Worm (Caenorhabditis elegans) whole organism, young adult: ENCODE measurements around the gene T23E7.2.

Experiments used
- K12H6.12 ChIP-seq: fragments of 200-800 bp; sonication (Bioruptor generic); optimal IDR thresholded peaks from 2 replicates; lab custom pipeline; 2018; ENCODE audit warnings: mild to moderate bottlenecking, missing genetic modification characterization, missing compliant biosample characterization
- ceh-100 ChIP-seq: fragments of 200-800 bp; sonication (Bioruptor generic); IDR thresholded peaks from 2 replicates; pipeline ENCODE4 v1.3.6; 2022; ENCODE audit warnings: missing genetic modification reagents, missing genetic modification characterization, missing compliant biosample characterization
- efl-1 ChIP-seq: fragments of 150-350 bp; optimal IDR thresholded peaks from 2 replicates; lab custom pipeline; 2014; ENCODE audit warnings: missing biosample characterization, missing genetic modification reagents, missing genetic modification characterization
- hlh-12 ChIP-seq: sonication (generic microtip); optimal IDR thresholded peaks from 2 replicates; lab custom pipeline; 2016; ENCODE audit warnings: missing genetic modification characterization, missing compliant biosample characterization
- lin-35 ChIP-seq, 3 experiments: fragments of 150-350 bp in 2 of 3; sonication (generic microtip) in 1 of 3; optimal IDR thresholded peaks; 2 replicates each; lab custom pipeline; 2014 to 2018; ENCODE audit warnings: missing biosample characterization in 3 of 3, missing genetic modification characterization in 3 of 3, missing genetic modification reagents in 3 of 3
- madf-10 ChIP-seq: sonication (generic microtip); optimal IDR thresholded peaks from 2 replicates; lab custom pipeline; 2016; ENCODE audit warnings: mild to moderate bottlenecking, missing genetic modification characterization, missing compliant biosample characterization
- sea-2 ChIP-seq: fragments of 200-800 bp; sonication (Bioruptor generic); IDR thresholded peaks from 2 replicates; pipeline ENCODE4 v1.3.6; 2022; ENCODE audit warnings: missing genetic modification characterization, missing compliant biosample characterization
- tbx-9 ChIP-seq: sonication (generic microtip); optimal IDR thresholded peaks from 2 replicates; lab custom pipeline; 2016; ENCODE audit warnings: borderline replicate concordance, missing genetic modification characterization, inconsistent platforms, missing compliant biosample characterization

DNA sequence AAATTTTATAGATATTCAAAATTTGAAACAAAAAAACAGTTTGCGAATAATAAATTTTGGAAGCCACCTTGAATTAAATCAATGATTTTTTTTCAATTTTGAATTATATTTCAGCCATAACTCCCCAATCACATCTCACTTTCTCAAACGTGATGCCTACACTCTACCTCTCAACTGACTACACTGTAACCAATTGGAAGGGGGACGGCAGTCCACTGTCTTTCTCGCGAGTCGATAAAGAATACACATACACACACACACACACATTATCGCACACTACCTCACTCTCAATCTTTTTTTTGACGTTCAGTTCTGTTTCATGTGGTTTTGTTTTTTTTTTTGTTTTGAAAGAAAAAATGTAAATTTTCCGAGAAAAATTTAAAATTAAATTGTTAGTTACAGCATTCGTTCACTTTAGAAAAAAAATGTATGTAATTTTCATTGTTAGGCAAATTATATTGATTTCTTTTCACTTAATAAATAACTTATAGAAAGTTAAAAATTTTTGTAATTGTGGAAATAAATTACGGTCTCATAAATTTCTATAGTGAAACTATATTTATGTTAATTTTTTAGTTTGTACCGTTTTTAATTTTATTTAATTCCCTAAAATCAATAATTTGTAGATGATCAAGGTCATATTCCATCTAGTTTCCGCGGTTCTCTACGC, 43.6 kb downstream of the T23E7.2 start, which contains the start of gene cTel55X.1:
- TF ChIP-seq ceh-100 (no peak), hlh-12 (tag; lab: Kevin White, UChicago) (no peak), sea-2 (GFP tag; lab: Robert Waterston, UW) (no peak), lin-35 (GFP tag; optimal IDR thresholded peaks at IDR 0.05; lab: Kevin White, UChicago) (no peak), tbx-9 (tag; lab: Kevin White, UChicago) (no peak), K12H6.12 (tag; lab: Kevin White, UChicago) (no peak), madf-10 (tag; lab: Kevin White, UChicago) (no peak), efl-1 (GFP tag; lab: Kevin White, UChicago) (no peak)
